Fruit fly (Drosophila melanogaster) whole organism, embryonic: ENCODE results near the gene CG10137.
A peak's percentile ranks its signal among the peaks of the same experiment; 100 is the strongest.

ENCODE experiments used
- Aef1 ChIP-seq: fragments of 200-800 bp; sonication (Bioruptor generic); IDR thresholded peaks from 3 replicates; pipeline ENCODE4 v1.3.6; 2022; ENCODE audit warnings: missing biosample characterization, missing genetic modification characterization
- Bgb ChIP-seq: fragments of 200-800 bp; sonication (Bioruptor generic); IDR thresholded peaks from 2 replicates; pipeline ENCODE4 v1.3.6; 2022; ENCODE audit warnings: missing biosample characterization, missing genetic modification characterization; ENCODE audit not compliant: partially characterized antibody
- CG10462 ChIP-seq: fragments of 200-800 bp; sonication (Bioruptor generic); optimal IDR thresholded peaks from 2 replicates; lab custom pipeline; 2016; ENCODE audit warnings: missing biosample characterization, missing genetic modification characterization
- CG10543 ChIP-seq: fragments of 200-800 bp; sonication (Bioruptor generic); optimal IDR thresholded peaks from 3 replicates; lab custom pipeline; 2017; ENCODE audit warnings: missing biosample characterization, mild to moderate bottlenecking, missing genetic modification characterization, moderate library complexity
- CG14965 ChIP-seq: fragments of 200-800 bp; sonication (Bioruptor generic); optimal IDR thresholded peaks from 2 replicates; lab custom pipeline; 2016; ENCODE audit warnings: missing biosample characterization, missing genetic modification characterization, borderline replicate concordance
- CG30431 ChIP-seq: fragments of 200-800 bp; sonication (Bioruptor generic); optimal IDR thresholded peaks from 2 replicates; lab custom pipeline; 2017; ENCODE audit warnings: missing biosample characterization, missing genetic modification characterization
- CG34224 ChIP-seq: fragments of 200-800 bp; sonication (Bioruptor generic); IDR thresholded peaks from 3 replicates; pipeline ENCODE4 v1.3.6; 2022; ENCODE audit warnings: missing biosample characterization, missing genetic modification characterization; ENCODE audit not compliant: partially characterized antibody
- CG5953 ChIP-seq: fragments of 200-800 bp; sonication (Bioruptor generic); IDR thresholded peaks from 2 replicates; pipeline ENCODE4 v1.3.6; 2022; ENCODE audit warnings: missing biosample characterization, missing genetic modification characterization
- CG8765 ChIP-seq: fragments of 200-800 bp; sonication (Bioruptor generic); IDR thresholded peaks from 2 replicates; pipeline ENCODE4 v1.3.6; 2022; ENCODE audit warnings: missing biosample characterization, missing genetic modification characterization
- CoRest ChIP-seq: fragments of 200-800 bp; sonication (Bioruptor generic); optimal IDR thresholded peaks from 3 replicates; lab custom pipeline; 2018; ENCODE audit warnings: missing biosample characterization, mild to moderate bottlenecking, missing genetic modification characterization, moderate library complexity
- Dp ChIP-seq: fragments of 200-800 bp; sonication (Bioruptor generic); optimal IDR thresholded peaks from 2 replicates; lab custom pipeline; 2018; ENCODE audit warnings: missing biosample characterization, mild to moderate bottlenecking, missing genetic modification characterization, moderate library complexity
- Dref ChIP-seq: fragments of 200-800 bp; sonication (Bioruptor generic); IDR thresholded peaks from 2 replicates; pipeline ENCODE4 v1.3.6; 2022; ENCODE audit warnings: missing biosample characterization, missing genetic modification characterization
- Fer1 ChIP-seq: fragments of 200-800 bp; sonication (Bioruptor generic); optimal IDR thresholded peaks from 2 replicates; lab custom pipeline; 2017; ENCODE audit warnings: missing biosample characterization, mild to moderate bottlenecking, missing genetic modification characterization
- HLH4C ChIP-seq: fragments of 200-800 bp; sonication (Bioruptor generic); IDR thresholded peaks from 3 replicates; pipeline ENCODE4 v1.3.6; 2022; ENCODE audit warnings: missing biosample characterization, missing genetic modification characterization; ENCODE audit not compliant: partially characterized antibody
- MBD-R2 ChIP-seq: fragments of 200-800 bp; sonication (Bioruptor generic); IDR thresholded peaks from 2 replicates; pipeline ENCODE4 v1.3.6; 2022; ENCODE audit warnings: missing biosample characterization, missing genetic modification characterization
- Mes4 ChIP-seq: fragments of 200-800 bp; sonication (Bioruptor generic); optimal IDR thresholded peaks from 2 replicates; lab custom pipeline; 2016; ENCODE audit warnings: missing biosample characterization, missing genetic modification characterization
- Myb ChIP-seq: fragments of 200-800 bp; sonication (Bioruptor generic); optimal IDR thresholded peaks from 2 replicates; lab custom pipeline; 2016; ENCODE audit warnings: missing biosample characterization, missing genetic modification characterization
- NK7.1 ChIP-seq: fragments of 200-800 bp; sonication (Bioruptor generic); optimal IDR thresholded peaks from 3 replicates; lab custom pipeline; 2016; ENCODE audit warnings: missing biosample characterization, missing genetic modification characterization
- Neu2 ChIP-seq: fragments of 200-800 bp; sonication (Bioruptor generic); optimal IDR thresholded peaks from 3 replicates; lab custom pipeline; 2016; ENCODE audit warnings: missing biosample characterization, missing genetic modification characterization, borderline replicate concordance
- Opbp ChIP-seq: fragments of 200-800 bp; sonication (Bioruptor generic); IDR thresholded peaks from 3 replicates; pipeline ENCODE4 v1.3.6; 2022; ENCODE audit warnings: missing biosample characterization, missing genetic modification characterization; ENCODE audit not compliant: partially characterized antibody
- Ssrp ChIP-seq: fragments of 200-800 bp; sonication (Bioruptor generic); optimal IDR thresholded peaks from 2 replicates; lab custom pipeline; 2018; ENCODE audit warnings: missing biosample characterization, mild to moderate bottlenecking, missing genetic modification characterization, moderate library complexity
- YL-1 ChIP-seq: fragments of 200-800 bp; sonication (Bioruptor generic); optimal IDR thresholded peaks from 3 replicates; lab custom pipeline; 2017; ENCODE audit warnings: missing biosample characterization, mild to moderate bottlenecking, missing genetic modification characterization
- ab ChIP-seq: fragments of 200-800 bp; sonication (Bioruptor generic); optimal IDR thresholded peaks from 2 replicates; lab custom pipeline; 2016; ENCODE audit warnings: missing biosample characterization, missing genetic modification characterization
- amos ChIP-seq: fragments of 200-800 bp; sonication (Bioruptor generic); IDR thresholded peaks from 2 replicates; pipeline ENCODE4 v1.3.6; 2022; ENCODE audit warnings: missing biosample characterization, missing genetic modification characterization; ENCODE audit not compliant: partially characterized antibody
- ash1 ChIP-seq: fragments of 200-800 bp; sonication (Bioruptor generic); optimal IDR thresholded peaks from 2 replicates; lab custom pipeline; 2018; ENCODE audit warnings: missing biosample characterization, mild to moderate bottlenecking, missing genetic modification characterization
- ato ChIP-seq: fragments of 200-800 bp; sonication (Bioruptor generic); IDR thresholded peaks from 2 replicates; pipeline ENCODE4 v1.3.6; 2022; ENCODE audit warnings: missing biosample characterization, missing genetic modification characterization; ENCODE audit not compliant: partially characterized antibody
- bcd ChIP-seq: fragments of 200-800 bp; sonication (Bioruptor generic); optimal IDR thresholded peaks from 2 replicates; lab custom pipeline; 2017; ENCODE audit warnings: missing biosample characterization, mild to moderate bottlenecking, missing genetic modification characterization
- bigmax ChIP-seq: fragments of 200-800 bp; sonication (Bioruptor generic); optimal IDR thresholded peaks from 2 replicates; lab custom pipeline; 2018; ENCODE audit warnings: missing biosample characterization, mild to moderate bottlenecking, missing genetic modification characterization
- chinmo ChIP-seq: fragments of 200-800 bp; sonication (Bioruptor generic); IDR thresholded peaks from 4 replicates; pipeline ENCODE4 v1.3.6; 2022; ENCODE audit warnings: missing biosample characterization, missing genetic modification characterization; ENCODE audit not compliant: partially characterized antibody
- crol ChIP-seq: fragments of 200-800 bp; sonication (Bioruptor generic); IDR thresholded peaks from 2 replicates; pipeline ENCODE4 v1.3.6; 2022; ENCODE audit warnings: missing biosample characterization, missing genetic modification characterization
- danr ChIP-seq: fragments of 200-800 bp; sonication (Bioruptor generic); IDR thresholded peaks from 2 replicates; pipeline ENCODE4 v1.3.6; 2022; ENCODE audit warnings: missing biosample characterization, missing genetic modification characterization
- dimm ChIP-seq: fragments of 200-800 bp; sonication (Bioruptor generic); IDR thresholded peaks from 2 replicates; pipeline ENCODE4 v1.3.6; 2022; ENCODE audit warnings: missing biosample characterization, missing genetic modification characterization
- dysf ChIP-seq: fragments of 200-800 bp; sonication (Bioruptor generic); IDR thresholded peaks from 3 replicates; pipeline ENCODE4 v1.3.6; 2022; ENCODE audit warnings: missing biosample characterization, missing genetic modification characterization
- fru ChIP-seq: fragments of >200 bp; optimal IDR thresholded peaks from 2 replicates; lab custom pipeline; 2017
- hb ChIP-seq: fragments of 200-800 bp; sonication (Bioruptor generic); IDR thresholded peaks from 3 replicates; pipeline ENCODE4 v1.3.6; 2022; ENCODE audit warnings: missing biosample characterization, missing genetic modification characterization; ENCODE audit not compliant: partially characterized antibody
- nerfin-2 ChIP-seq: fragments of 200-800 bp; sonication (Bioruptor generic); IDR thresholded peaks from 2 replicates; pipeline ENCODE4 v1.3.6; 2022; ENCODE audit warnings: missing biosample characterization, missing genetic modification characterization; ENCODE audit not compliant: partially characterized antibody
- tup ChIP-seq: fragments of 200-800 bp; sonication (Bioruptor generic); optimal IDR thresholded peaks from 2 replicates; lab custom pipeline; 2016; ENCODE audit warnings: missing biosample characterization, mild to moderate bottlenecking, missing genetic modification characterization, moderate library complexity
- usp ChIP-seq: fragments of >200 bp; optimal IDR thresholded peaks from 2 replicates; lab custom pipeline; 2017; ENCODE audit warnings: missing biosample characterization, missing genetic modification characterization
- vnd ChIP-seq: fragments of 200-800 bp; sonication (Bioruptor generic); IDR thresholded peaks from 3 replicates; pipeline ENCODE4 v1.3.6; 2022; ENCODE audit warnings: missing biosample characterization, missing genetic modification characterization; ENCODE audit not compliant: partially characterized antibody
- vvl ChIP-seq: fragments of 200-800 bp; sonication (Bioruptor generic); IDR thresholded peaks from 2 replicates; pipeline ENCODE4 v1.3.6; 2022; ENCODE audit warnings: missing biosample characterization, missing genetic modification characterization
- z ChIP-seq: fragments of 200-800 bp; sonication (Bioruptor generic); IDR thresholded peaks from 3 replicates; pipeline ENCODE4 v1.3.6; 2022; ENCODE audit warnings: missing biosample characterization, missing genetic modification characterization
- zen2 ChIP-seq: fragments of 200-800 bp; sonication (Bioruptor generic); IDR thresholded peaks from 3 replicates; pipeline ENCODE4 v1.3.6; 2022; ENCODE audit warnings: missing biosample characterization, missing genetic modification characterization; ENCODE audit not compliant: partially characterized antibody
- zfh1 ChIP-seq: fragments of 200-800 bp; sonication (Bioruptor generic); IDR thresholded peaks from 3 replicates; pipeline ENCODE4 v1.3.6; 2022; ENCODE audit warnings: missing biosample characterization, missing genetic modification characterization

Gene CG10137

DNA sequence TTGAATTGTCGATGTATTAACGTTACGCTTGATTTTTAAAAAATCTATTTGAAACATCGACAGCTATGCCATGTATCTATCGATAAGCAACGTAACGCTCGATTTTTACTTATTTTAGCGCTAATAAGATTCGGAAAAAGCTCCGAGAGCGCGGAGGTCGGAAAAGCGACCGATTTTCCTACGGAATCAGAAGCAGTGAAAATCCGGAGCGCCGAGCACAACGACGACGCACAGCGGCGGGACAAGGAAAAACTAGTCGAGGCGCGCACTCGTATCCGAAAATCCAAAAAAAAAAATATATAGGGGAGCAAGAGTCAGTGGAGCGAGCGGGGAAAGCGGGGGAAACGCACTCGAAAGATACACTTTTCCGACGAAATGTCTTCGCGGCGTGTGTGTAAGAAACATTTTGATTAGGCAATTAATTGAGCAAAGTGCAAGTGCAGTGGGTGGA is 7.8 kb upstream of the CG10137 start, which contains the start of gene CG10132 (continued):
- TF ChIP-seq MBD-R2 (GFP tag; lab: Robert Waterston, UW): 0 out of 2 replicates have a peak, but pooled peaks have one; percentile 10
- TF ChIP-seq CG30431 (GFP tag; lab: Kevin White, UChicago): no peak
- TF ChIP-seq Fer1 (GFP tag; lab: Kevin White, UChicago): no peak
- TF ChIP-seq chinmo (GFP tag; lab: Robert Waterston, UW): 0 out of 4 replicates have a peak, but pooled peaks have one; percentile 57
- peak; percentile 26; the same call in 1 of the 2 replicates for TF ChIP-seq nerfin-2
- peak; percentile 5 for TF ChIP-seq CG10543 (GFP tag; lab: Kevin White, UChicago)
- no peak for TF ChIP-seq CG5953
- no peak for TF ChIP-seq usp (GFP tag; lab: Kevin White, UChicago)
- TF ChIP-seq ab (GFP tag; lab: Kevin White, UChicago): no peak
- TF ChIP-seq dysf (GFP tag; lab: Robert Waterston, UW): no peak
- no peak for TF ChIP-seq Mes4 (GFP tag; lab: Kevin White, UChicago)
- peak; percentile 67; the same call in 1 of the 3 replicates for TF ChIP-seq hb (GFP tag; lab: Robert Waterston, UW)
- no peak for TF ChIP-seq dimm (GFP tag; lab: Robert Waterston, UW)
- no peak for TF ChIP-seq CoRest (tag; lab: Kevin White, UChicago)
- peak; percentile 75 for TF ChIP-seq zen2 (GFP tag; lab: Robert Waterston, UW)
- no peak for TF ChIP-seq bcd (GFP tag; lab: Kevin White, UChicago)
- TF ChIP-seq CG34224 (GFP tag; lab: Robert Waterston, UW): peak; percentile 59; the same call in 2 of the 3 replicates
- no peak for TF ChIP-seq ash1 (GFP tag; lab: Kevin White, UChicago)
- TF ChIP-seq zfh1 (GFP tag; lab: Robert Waterston, UW): no peak
- TF ChIP-seq z: peak; percentile 58; the same call in 1 of the 3 replicates
- TF ChIP-seq crol (GFP tag; lab: Robert Waterston, UW): peak; percentile 89
- peak; percentile 30; the same call in 1 of the 2 replicates for TF ChIP-seq amos (GFP tag; lab: Robert Waterston, UW)
- peak; percentile 53 for TF ChIP-seq ato (GFP tag; lab: Robert Waterston, UW)
- TF ChIP-seq danr (GFP tag; lab: Robert Waterston, UW): no peak
- peak; percentile 29 for TF ChIP-seq Dp
- TF ChIP-seq Myb: peak; percentile 86
- TF ChIP-seq NK7.1: no peak
- TF ChIP-seq fru (lab: Kevin White, UChicago): no peak
- peak; percentile 58 for TF ChIP-seq Dref
- TF ChIP-seq vvl (GFP tag; lab: Robert Waterston, UW): no peak
- no peak for TF ChIP-seq Ssrp (tag; lab: Kevin White, UChicago)
- TF ChIP-seq CG14965 (GFP tag; lab: Kevin White, UChicago): no peak
- TF ChIP-seq Aef1 (GFP tag; lab: Robert Waterston, UW): no peak
- 0 out of 3 replicates have a peak, but pooled peaks have one; percentile 13 for TF ChIP-seq Opbp (GFP tag; lab: Robert Waterston, UW)
- TF ChIP-seq vnd (GFP tag; lab: Robert Waterston, UW): peak; percentile 58; the same call in 1 of the 3 replicates
- no peak for TF ChIP-seq CG10462 (GFP tag; lab: Kevin White, UChicago)
- peak; percentile 41; the same call in 1 of the 2 replicates for TF ChIP-seq Bgb (GFP tag; lab: Robert Waterston, UW)
- peak; percentile 78 for TF ChIP-seq HLH4C (GFP tag; lab: Robert Waterston, UW)
- TF ChIP-seq CG8765: no peak
- no peak for TF ChIP-seq tup (GFP tag; lab: Kevin White, UChicago)
- TF ChIP-seq YL-1 (GFP tag; lab: Kevin White, UChicago): peak; percentile 13
- no peak for TF ChIP-seq Neu2 (GFP tag; lab: Kevin White, UChicago)
- TF ChIP-seq bigmax (GFP tag; lab: Kevin White, UChicago): no peak
